Fruit fly (Drosophila melanogaster) whole organism, embryonic: ENCODE results near the gene IleRS-m.

ENCODE experiments used
- Adf1 ChIP-seq: fragments of 200-800 bp; sonication (Bioruptor generic); IDR thresholded peaks from 2 replicates; pipeline ENCODE4 v1.3.6; 2022; ENCODE audit warnings: missing biosample characterization, missing genetic modification characterization
- Atf6 ChIP-seq: fragments of 200-800 bp; sonication (Bioruptor generic); IDR thresholded peaks from 2 replicates; pipeline ENCODE4 v1.3.6; 2022; ENCODE audit warnings: missing biosample characterization, missing genetic modification characterization
- Bdp1 ChIP-seq: fragments of 200-800 bp; sonication (Bioruptor generic); optimal IDR thresholded peaks from 3 replicates; lab custom pipeline; 2016; ENCODE audit warnings: missing biosample characterization, missing genetic modification characterization
- Blimp-1 ChIP-seq: fragments of 200-800 bp; sonication (Bioruptor generic); optimal IDR thresholded peaks from 3 replicates; lab custom pipeline; 2018; ENCODE audit warnings: missing biosample characterization, missing genetic modification characterization, mild to moderate bottlenecking, moderate library complexity, missing genetic modification reagents
- CG11085 ChIP-seq: fragments of 200-800 bp; sonication (Bioruptor generic); IDR thresholded peaks from 2 replicates; pipeline ENCODE4 v1.3.6; 2022; ENCODE audit warnings: missing biosample characterization, missing genetic modification characterization
- CG11723 ChIP-seq: fragments of 200-800 bp; sonication (Bioruptor generic); optimal IDR thresholded peaks from 2 replicates; lab custom pipeline; 2017; ENCODE audit warnings: missing biosample characterization, mild to moderate bottlenecking, missing genetic modification characterization
- CG12155 ChIP-seq: fragments of 200-800 bp; sonication (Bioruptor generic); optimal IDR thresholded peaks from 3 replicates; lab custom pipeline; 2016; ENCODE audit warnings: missing biosample characterization, missing genetic modification characterization
- CG13775 ChIP-seq: fragments of 200-800 bp; sonication (Bioruptor generic); optimal IDR thresholded peaks from 3 replicates; lab custom pipeline; 2017; ENCODE audit warnings: missing biosample characterization, mild to moderate bottlenecking, missing genetic modification characterization
- CG14667 ChIP-seq: fragments of 200-800 bp; sonication (Bioruptor generic); IDR thresholded peaks from 2 replicates; pipeline ENCODE4 v1.3.6; 2022; ENCODE audit warnings: missing biosample characterization, missing genetic modification characterization
- CG14860 ChIP-seq: fragments of 200-800 bp; sonication (Bioruptor generic); IDR thresholded peaks from 3 replicates; pipeline ENCODE4 v1.3.6; 2022; ENCODE audit warnings: missing biosample characterization, missing genetic modification characterization; ENCODE audit not compliant: partially characterized antibody
- CG15514 ChIP-seq: fragments of 200-800 bp; sonication (Bioruptor generic); optimal IDR thresholded peaks from 3 replicates; lab custom pipeline; 2017; ENCODE audit warnings: missing biosample characterization, missing genetic modification characterization, mild to moderate bottlenecking, moderate library complexity, missing genetic modification reagents
- CG1647 ChIP-seq: fragments of 200-800 bp; sonication (Bioruptor generic); optimal IDR thresholded peaks from 3 replicates; lab custom pipeline; 2016; ENCODE audit warnings: missing biosample characterization, missing genetic modification characterization
- CG16779 ChIP-seq: fragments of 200-800 bp; sonication (Bioruptor generic); IDR thresholded peaks from 2 replicates; pipeline ENCODE4 v1.3.6; 2022; ENCODE audit warnings: missing biosample characterization, missing genetic modification characterization
- CG2116 ChIP-seq: fragments of 200-800 bp; sonication (Bioruptor generic); optimal IDR thresholded peaks from 3 replicates; lab custom pipeline; 2018; ENCODE audit warnings: missing biosample characterization, mild to moderate bottlenecking, missing genetic modification characterization
- CG33557 ChIP-seq: fragments of 200-800 bp; sonication (Bioruptor generic); optimal IDR thresholded peaks from 2 replicates; lab custom pipeline; 2019; ENCODE audit warnings: missing biosample characterization, mild to moderate bottlenecking, missing genetic modification characterization, moderate library complexity
- CG42726 ChIP-seq: fragments of 200-800 bp; sonication (Bioruptor generic); IDR thresholded peaks from 2 replicates; pipeline ENCODE4 v1.3.6; 2022; ENCODE audit warnings: missing biosample characterization, missing genetic modification characterization; ENCODE audit not compliant: partially characterized antibody
- CG6689 ChIP-seq: fragments of 200-800 bp; sonication (Bioruptor generic); IDR thresholded peaks from 2 replicates; pipeline ENCODE4 v1.3.6; 2022; ENCODE audit warnings: missing biosample characterization, missing genetic modification characterization
- CG7357 ChIP-seq: fragments of 200-800 bp; sonication (Bioruptor generic); IDR thresholded peaks from 3 replicates; pipeline ENCODE4 v1.3.6; 2022; ENCODE audit warnings: missing biosample characterization, missing genetic modification characterization
- CG7745 ChIP-seq: fragments of 200-800 bp; sonication (Bioruptor generic); optimal IDR thresholded peaks from 2 replicates; lab custom pipeline; 2018; ENCODE audit warnings: missing biosample characterization, mild to moderate bottlenecking, missing genetic modification characterization, moderate library complexity
- CG8765 ChIP-seq: fragments of 200-800 bp; sonication (Bioruptor generic); IDR thresholded peaks from 2 replicates; pipeline ENCODE4 v1.3.6; 2022; ENCODE audit warnings: missing biosample characterization, missing genetic modification characterization
- D ChIP-seq, 2 experiments: fragments of 200-800 bp in 1 of 2; fragments of >200 bp in 1 of 2; sonication (Bioruptor generic) in 1 of 2; optimal IDR thresholded peaks; 2 replicates in 1 of 2; 3 replicates in 1 of 2; lab custom pipeline; 2017; ENCODE audit warnings: mild to moderate bottlenecking in 1 of 2, missing biosample characterization in 1 of 2, missing genetic modification characterization in 1 of 2, missing genetic modification reagents in 1 of 2
- D19B ChIP-seq: fragments of 200-800 bp; sonication (Bioruptor generic); optimal IDR thresholded peaks from 2 replicates; lab custom pipeline; 2017; ENCODE audit warnings: missing biosample characterization, mild to moderate bottlenecking, missing genetic modification characterization
- Dll ChIP-seq: fragments of 200-800 bp; sonication (Bioruptor generic); IDR thresholded peaks from 4 replicates; pipeline ENCODE4 v1.3.6; 2022; ENCODE audit warnings: missing biosample characterization, missing genetic modification characterization; ENCODE audit not compliant: partially characterized antibody
- Hr39 ChIP-seq: fragments of >200 bp; optimal IDR thresholded peaks from 2 replicates; lab custom pipeline; 2017
- MTF-1 ChIP-seq: fragments of 200-800 bp; sonication (Bioruptor generic); optimal IDR thresholded peaks from 2 replicates; lab custom pipeline; 2018; ENCODE audit warnings: missing biosample characterization, mild to moderate bottlenecking, missing genetic modification characterization, borderline replicate concordance
- Ptx1 ChIP-seq: fragments of 200-800 bp; sonication (Bioruptor generic); IDR thresholded peaks from 2 replicates; pipeline ENCODE4 v1.3.6; 2022; ENCODE audit warnings: missing biosample characterization, missing genetic modification characterization
- Rfx ChIP-seq: fragments of 200-800 bp; sonication (Bioruptor generic); IDR thresholded peaks from 2 replicates; pipeline ENCODE4 v1.3.6; 2022; ENCODE audit warnings: missing biosample characterization, missing genetic modification characterization
- Sox100B ChIP-seq: fragments of 200-800 bp; sonication (Bioruptor generic); optimal IDR thresholded peaks from 3 replicates; lab custom pipeline; 2018; ENCODE audit warnings: missing biosample characterization, mild to moderate bottlenecking, missing genetic modification characterization
- Xbp1 ChIP-seq: fragments of 200-800 bp; sonication (Bioruptor generic); optimal IDR thresholded peaks from 3 replicates; lab custom pipeline; 2016; ENCODE audit warnings: missing biosample characterization, mild to moderate bottlenecking, missing genetic modification characterization
- ac ChIP-seq: fragments of 200-800 bp; sonication (Bioruptor generic); optimal IDR thresholded peaks from 3 replicates; lab custom pipeline; 2017; ENCODE audit warnings: missing biosample characterization, mild to moderate bottlenecking, missing genetic modification characterization
- az2 ChIP-seq: fragments of 200-800 bp; sonication (Bioruptor generic); optimal IDR thresholded peaks from 3 replicates; lab custom pipeline; 2016; ENCODE audit warnings: missing biosample characterization, missing genetic modification characterization
- disco-r ChIP-seq: fragments of 200-800 bp; sonication (Bioruptor generic); optimal IDR thresholded peaks from 2 replicates; lab custom pipeline; 2016; ENCODE audit warnings: missing biosample characterization, missing genetic modification characterization
- ewg ChIP-seq: fragments of 200-800 bp; sonication (Bioruptor generic); optimal IDR thresholded peaks from 3 replicates; lab custom pipeline; 2017; ENCODE audit warnings: mild to moderate bottlenecking, missing biosample characterization, missing genetic modification reagents, missing genetic modification characterization
- ham ChIP-seq: fragments of 200-800 bp; sonication (Bioruptor generic); IDR thresholded peaks from 2 replicates; pipeline ENCODE4 v1.3.6; 2022; ENCODE audit warnings: missing biosample characterization, missing genetic modification characterization
- lmd ChIP-seq: fragments of 200-800 bp; sonication (Bioruptor generic); IDR thresholded peaks from 2 replicates; pipeline ENCODE4 v1.3.6; 2022; ENCODE audit warnings: missing biosample characterization, missing genetic modification characterization
- nmo ChIP-seq: fragments of 200-800 bp; sonication (Bioruptor generic); optimal IDR thresholded peaks from 2 replicates; lab custom pipeline; 2018; ENCODE audit warnings: missing biosample characterization, mild to moderate bottlenecking, missing genetic modification characterization, moderate library complexity
- pb ChIP-seq: fragments of 200-800 bp; sonication (Bioruptor generic); optimal IDR thresholded peaks from 3 replicates; lab custom pipeline; 2016; ENCODE audit warnings: missing biosample characterization, missing genetic modification characterization
- peb ChIP-seq: fragments of 200-800 bp; sonication (Bioruptor generic); IDR thresholded peaks from 2 replicates; pipeline ENCODE4 v1.3.6; 2022; ENCODE audit warnings: missing biosample characterization, missing genetic modification characterization
- pfk ChIP-seq: fragments of 200-800 bp; sonication (Bioruptor generic); optimal IDR thresholded peaks from 2 replicates; lab custom pipeline; 2018; ENCODE audit warnings: missing biosample characterization, mild to moderate bottlenecking, missing genetic modification characterization, moderate library complexity
- psq ChIP-seq: fragments of 200-800 bp; sonication (Bioruptor generic); optimal IDR thresholded peaks from 2 replicates; lab custom pipeline; 2017; ENCODE audit warnings: missing biosample characterization, missing genetic modification characterization
- sens ChIP-seq: fragments of 200-800 bp; sonication (Bioruptor generic); peaks from one replicate; lab custom pipeline; 2016; ENCODE audit warnings: missing biosample characterization, missing genetic modification characterization
- sens-2 ChIP-seq: fragments of 200-800 bp; sonication (Bioruptor generic); IDR thresholded peaks from 2 replicates; pipeline ENCODE4 v1.3.6; 2022; ENCODE audit warnings: missing biosample characterization, missing genetic modification characterization
- seq ChIP-seq: fragments of 200-800 bp; sonication (Bioruptor generic); IDR thresholded peaks from 2 replicates; pipeline ENCODE4 v1.3.6; 2022; ENCODE audit warnings: missing biosample characterization, missing genetic modification characterization
- sima ChIP-seq: fragments of 200-800 bp; sonication (Bioruptor generic); optimal IDR thresholded peaks from 2 replicates; lab custom pipeline; 2016; ENCODE audit warnings: missing biosample characterization, missing genetic modification characterization
- ssp ChIP-seq: fragments of 200-800 bp; sonication (Bioruptor generic); IDR thresholded peaks from 2 replicates; pipeline ENCODE4 v1.3.6; 2022; ENCODE audit warnings: missing biosample characterization, missing genetic modification characterization
- tap ChIP-seq: fragments of 200-800 bp; optimal IDR thresholded peaks from 3 replicates; lab custom pipeline; 2019; ENCODE audit warnings: missing biosample characterization, mild to moderate bottlenecking, missing genetic modification characterization, moderate library complexity
- tup ChIP-seq: fragments of 200-800 bp; sonication (Bioruptor generic); optimal IDR thresholded peaks from 2 replicates; lab custom pipeline; 2016; ENCODE audit warnings: missing biosample characterization, mild to moderate bottlenecking, missing genetic modification characterization, moderate library complexity
- zfh2 ChIP-seq: fragments of 200-800 bp; sonication (Bioruptor generic); optimal IDR thresholded peaks from 2 replicates; lab custom pipeline; 2016; ENCODE audit warnings: missing biosample characterization, missing genetic modification characterization

IleRS-m gene

dm6 chr3L:16087323-16087816, 12.7 kb upstream of the IleRS-m start, which contains the start of gene Tasp1 (continued):
- TF ChIP-seq ewg (GFP tag; lab: Kevin White, UChicago) (peak; percentile 39), pfk (no peak), CG12155 (GFP tag; lab: Kevin White, UChicago) (peak; percentile 59), sens (peak; percentile 55), D (optimal IDR thresholded peaks at IDR 0.05; lab: Kevin White, UChicago) (no peak), D (GFP tag; optimal IDR thresholded peaks at IDR 0.05; lab: Kevin White, UChicago) (no peak), CG1647 (GFP tag; lab: Kevin White, UChicago) (no peak), CG15514 (peak; percentile 58), ssp (GFP tag; lab: Robert Waterston, UW) (peak; percentile 47), Rfx (GFP tag; lab: Robert Waterston, UW) (peak; percentile 79), CG14667 (GFP tag; lab: Robert Waterston, UW) (no peak), Sox100B (GFP tag; lab: Kevin White, UChicago) (peak; percentile 54), Ptx1 (no peak; the same call in 1 of the 2 replicates), Blimp-1 (GFP tag; lab: Kevin White, UChicago) (no peak), CG11723 (GFP tag; lab: Kevin White, UChicago) (no peak), zfh2 (no peak), Bdp1 (peak; percentile 20), peb (0 out of 2 replicates have a peak, but pooled peaks have one; percentile 24), MTF-1 (GFP tag; lab: Kevin White, UChicago) (peak; percentile 1), CG7357 (GFP tag; lab: Robert Waterston, UW) (0 out of 3 replicates have a peak, but pooled peaks have one; percentile 35), disco-r (no peak), Adf1 (GFP tag; lab: Robert Waterston, UW) (peak; percentile 50; the same call in 1 of the 2 replicates), tup (GFP tag; lab: Kevin White, UChicago) (peak; percentile 16), psq (GFP tag; lab: Kevin White, UChicago) (no peak), sima (no peak), CG8765 (GFP tag; lab: Robert Waterston, UW) (no peak), az2 (GFP tag; lab: Kevin White, UChicago) (peak; percentile 58), CG42726 (GFP tag; lab: Robert Waterston, UW) (no peak; the same call in 1 of the 2 replicates), Hr39 (no peak), sens-2 (GFP tag; lab: Robert Waterston, UW) (no peak), nmo (GFP tag; lab: Kevin White, UChicago) (peak; percentile 81), CG7745 (tag; lab: Kevin White, UChicago) (no peak), D19B (no peak), seq (GFP tag; lab: Robert Waterston, UW) (no peak), CG13775 (GFP tag; lab: Kevin White, UChicago) (peak; percentile 49), ham (GFP tag; lab: Robert Waterston, UW) (no peak), ac (GFP tag; lab: Kevin White, UChicago) (no peak), lmd (peak; percentile 71), pb (GFP tag; lab: Kevin White, UChicago) (peak; percentile 25), Dll (GFP tag; lab: Robert Waterston, UW) (no peak; the same call in 2 of the 4 replicates), Xbp1 (GFP tag; lab: Kevin White, UChicago) (peak; percentile 66), CG33557 (GFP tag; lab: Kevin White, UChicago) (peak; percentile 18), CG6689 (GFP tag; lab: Robert Waterston, UW) (peak; percentile 80), CG11085 (no peak; the same call in 1 of the 2 replicates), tap (tag; lab: Kevin White, UChicago) (peak; percentile 53), CG14860 (GFP tag; lab: Robert Waterston, UW) (no peak), CG2116 (GFP tag; lab: Kevin White, UChicago) (peak; percentile 51), Atf6 (GFP tag; lab: Robert Waterston, UW) (peak; percentile 74), CG16779 (GFP tag; lab: Robert Waterston, UW) (no peak)
